Fruit fly (Drosophila melanogaster) whole organism, embryonic: Measurements from ENCODE around the gene CG31807.

Experiments used
- Ada2b ChIP-seq: fragments of 200-800 bp; sonication (Bioruptor generic); IDR thresholded peaks from 2 replicates; pipeline ENCODE4 v1.3.6; 2022; ENCODE audit warnings: missing biosample characterization, missing genetic modification characterization
- CG10147 ChIP-seq: fragments of 200-800 bp; sonication (Bioruptor generic); optimal IDR thresholded peaks from 2 replicates; lab custom pipeline; 2019; ENCODE audit warnings: missing biosample characterization, mild to moderate bottlenecking, missing genetic modification characterization, moderate library complexity
- CG10209 ChIP-seq: fragments of 200-800 bp; sonication (Bioruptor generic); optimal IDR thresholded peaks from 3 replicates; lab custom pipeline; 2017; ENCODE audit warnings: missing biosample characterization, mild to moderate bottlenecking, missing genetic modification characterization, missing genetic modification reagents
- CG10267 ChIP-seq: fragments of 200-800 bp; sonication (Bioruptor generic); optimal IDR thresholded peaks from 2 replicates; lab custom pipeline; 2018; ENCODE audit warnings: missing biosample characterization, mild to moderate bottlenecking, missing genetic modification characterization, moderate library complexity
- CG10543 ChIP-seq: fragments of 200-800 bp; sonication (Bioruptor generic); optimal IDR thresholded peaks from 3 replicates; lab custom pipeline; 2017; ENCODE audit warnings: missing biosample characterization, mild to moderate bottlenecking, missing genetic modification characterization, moderate library complexity
- CG12299 ChIP-seq: fragments of 200-800 bp; sonication (Bioruptor generic); optimal IDR thresholded peaks from 2 replicates; lab custom pipeline; 2018; ENCODE audit warnings: missing biosample characterization, mild to moderate bottlenecking, missing genetic modification characterization
- CG13296 ChIP-seq: fragments of 200-800 bp; sonication (Bioruptor generic); optimal IDR thresholded peaks from 3 replicates; lab custom pipeline; 2018; ENCODE audit warnings: missing biosample characterization, mild to moderate bottlenecking, missing genetic modification characterization
- CG13424 ChIP-seq: fragments of 200-800 bp; sonication (Bioruptor generic); optimal IDR thresholded peaks from 2 replicates; lab custom pipeline; 2019; ENCODE audit warnings: missing biosample characterization, mild to moderate bottlenecking, missing genetic modification characterization, moderate library complexity
- CG13775 ChIP-seq: fragments of 200-800 bp; sonication (Bioruptor generic); optimal IDR thresholded peaks from 3 replicates; lab custom pipeline; 2017; ENCODE audit warnings: missing biosample characterization, mild to moderate bottlenecking, missing genetic modification characterization
- CG14860 ChIP-seq: fragments of 200-800 bp; sonication (Bioruptor generic); IDR thresholded peaks from 3 replicates; pipeline ENCODE4 v1.3.6; 2022; ENCODE audit warnings: missing biosample characterization, missing genetic modification characterization; ENCODE audit not compliant: partially characterized antibody
- CG17359 ChIP-seq: fragments of 200-800 bp; sonication (Bioruptor generic); optimal IDR thresholded peaks from 3 replicates; lab custom pipeline; 2018; ENCODE audit warnings: missing biosample characterization, mild to moderate bottlenecking, missing genetic modification characterization, moderate library complexity
- CG18619 ChIP-seq: fragments of 200-800 bp; sonication (Bioruptor generic); optimal IDR thresholded peaks from 3 replicates; lab custom pipeline; 2017; ENCODE audit warnings: missing biosample characterization, mild to moderate bottlenecking, missing genetic modification characterization
- CG2116 ChIP-seq: fragments of 200-800 bp; sonication (Bioruptor generic); optimal IDR thresholded peaks from 3 replicates; lab custom pipeline; 2018; ENCODE audit warnings: missing biosample characterization, mild to moderate bottlenecking, missing genetic modification characterization
- CG30403 ChIP-seq: fragments of 200-800 bp; sonication (Bioruptor generic); optimal IDR thresholded peaks from 3 replicates; lab custom pipeline; 2016; ENCODE audit warnings: missing biosample characterization, missing genetic modification characterization
- CG4707 ChIP-seq: fragments of 200-800 bp; sonication (Bioruptor generic); optimal IDR thresholded peaks from 2 replicates; lab custom pipeline; 2018; ENCODE audit warnings: missing biosample characterization, mild to moderate bottlenecking, missing genetic modification characterization, moderate library complexity
- CG4730 ChIP-seq: fragments of 200-800 bp; sonication (Bioruptor generic); IDR thresholded peaks from 2 replicates; pipeline ENCODE4 v1.3.6; 2022; ENCODE audit warnings: missing biosample characterization, missing genetic modification characterization
- CG6689 ChIP-seq: fragments of 200-800 bp; sonication (Bioruptor generic); IDR thresholded peaks from 2 replicates; pipeline ENCODE4 v1.3.6; 2022; ENCODE audit warnings: missing biosample characterization, missing genetic modification characterization
- CG6813 ChIP-seq: fragments of 200-800 bp; sonication (Bioruptor generic); optimal IDR thresholded peaks from 2 replicates; lab custom pipeline; 2017; ENCODE audit warnings: missing biosample characterization, missing genetic modification characterization, mild to moderate bottlenecking, moderate library complexity, missing genetic modification reagents
- CG7963 ChIP-seq: fragments of 200-800 bp; sonication (Bioruptor generic); IDR thresholded peaks from 3 replicates; pipeline ENCODE4 v1.3.6; 2022; ENCODE audit warnings: missing biosample characterization, missing genetic modification characterization; ENCODE audit not compliant: partially characterized antibody
- CG9727 ChIP-seq: fragments of 200-800 bp; sonication (Bioruptor generic); optimal IDR thresholded peaks from 3 replicates; lab custom pipeline; 2017; ENCODE audit warnings: missing biosample characterization, mild to moderate bottlenecking, missing genetic modification characterization
- Deaf1 ChIP-seq: fragments of 200-800 bp; optimal IDR thresholded peaks from 3 replicates; lab custom pipeline; 2019; ENCODE audit warnings: missing biosample characterization, mild to moderate bottlenecking, missing genetic modification characterization, moderate library complexity
- Dip3 ChIP-seq: fragments of 200-800 bp; sonication (Bioruptor generic); optimal IDR thresholded peaks from 3 replicates; lab custom pipeline; 2016; ENCODE audit warnings: missing biosample characterization, missing genetic modification characterization
- Drgx ChIP-seq: fragments of 200-800 bp; sonication (Bioruptor generic); IDR thresholded peaks from 2 replicates; pipeline ENCODE4 v1.3.6; 2022; ENCODE audit warnings: missing biosample characterization, missing genetic modification characterization
- Fer1 ChIP-seq: fragments of 200-800 bp; sonication (Bioruptor generic); optimal IDR thresholded peaks from 2 replicates; lab custom pipeline; 2017; ENCODE audit warnings: missing biosample characterization, mild to moderate bottlenecking, missing genetic modification characterization
- HHEX ChIP-seq: fragments of 200-800 bp; sonication (Bioruptor generic); optimal IDR thresholded peaks from 3 replicates; lab custom pipeline; 2017; ENCODE audit warnings: missing biosample characterization, mild to moderate bottlenecking, missing genetic modification characterization, missing genetic modification reagents
- Hmr ChIP-seq: fragments of 200-800 bp; sonication (Bioruptor generic); optimal IDR thresholded peaks from 3 replicates; lab custom pipeline; 2017; ENCODE audit warnings: mild to moderate bottlenecking, missing biosample characterization, missing genetic modification reagents, missing genetic modification characterization
- Hr3 ChIP-seq: fragments of 200-800 bp; sonication (Bioruptor generic); optimal IDR thresholded peaks from 3 replicates; lab custom pipeline; 2016; ENCODE audit warnings: missing biosample characterization, missing genetic modification characterization
- Meics ChIP-seq: fragments of 200-800 bp; sonication (Bioruptor generic); optimal IDR thresholded peaks from 2 replicates; lab custom pipeline; 2017; ENCODE audit warnings: missing biosample characterization, mild to moderate bottlenecking, missing genetic modification characterization
- Nf-YC ChIP-seq: fragments of 200-800 bp; optimal IDR thresholded peaks from 3 replicates; lab custom pipeline; 2019; ENCODE audit warnings: missing biosample characterization, mild to moderate bottlenecking, missing genetic modification characterization, moderate library complexity
- Ptx1 ChIP-seq: fragments of 200-800 bp; sonication (Bioruptor generic); IDR thresholded peaks from 2 replicates; pipeline ENCODE4 v1.3.6; 2022; ENCODE audit warnings: missing biosample characterization, missing genetic modification characterization
- Six4 ChIP-seq: fragments of 200-800 bp; sonication (Bioruptor generic); optimal IDR thresholded peaks from 2 replicates; lab custom pipeline; 2016; ENCODE audit warnings: missing biosample characterization, missing genetic modification characterization
- caup ChIP-seq: fragments of 200-800 bp; sonication (Bioruptor generic); optimal IDR thresholded peaks from 3 replicates; lab custom pipeline; 2017; ENCODE audit warnings: missing biosample characterization, mild to moderate bottlenecking, missing genetic modification characterization, moderate library complexity; ENCODE audit not compliant: severe bottlenecking
- crol ChIP-seq: fragments of 200-800 bp; sonication (Bioruptor generic); IDR thresholded peaks from 2 replicates; pipeline ENCODE4 v1.3.6; 2022; ENCODE audit warnings: missing biosample characterization, missing genetic modification characterization
- en ChIP-seq: fragments of 200-800 bp; sonication (Bioruptor generic); optimal IDR thresholded peaks from 2 replicates; lab custom pipeline; 2016; ENCODE audit warnings: missing biosample characterization, missing genetic modification characterization
- eve ChIP-seq, 2 experiments: fragments of >200 bp; optimal IDR thresholded peaks; 2 replicates each; lab custom pipeline; 2017; ENCODE audit warnings: missing biosample characterization in 2 of 2, missing genetic modification characterization in 2 of 2
- gem ChIP-seq: fragments of 200-800 bp; sonication (Bioruptor generic); optimal IDR thresholded peaks from 2 replicates; lab custom pipeline; 2019; ENCODE audit warnings: missing biosample characterization, mild to moderate bottlenecking, missing genetic modification characterization, moderate library complexity
- gsb-n ChIP-seq: fragments of 200-800 bp; sonication (Bioruptor generic); optimal IDR thresholded peaks from 3 replicates; lab custom pipeline; 2018; ENCODE audit warnings: missing biosample characterization, mild to moderate bottlenecking, missing genetic modification characterization
- lmd ChIP-seq: fragments of 200-800 bp; sonication (Bioruptor generic); IDR thresholded peaks from 2 replicates; pipeline ENCODE4 v1.3.6; 2022; ENCODE audit warnings: missing biosample characterization, missing genetic modification characterization
- org-1 ChIP-seq: fragments of 200-800 bp; sonication (Bioruptor generic); optimal IDR thresholded peaks from 2 replicates; lab custom pipeline; 2017; ENCODE audit warnings: missing biosample characterization, missing genetic modification characterization
- row ChIP-seq: fragments of 200-800 bp; sonication (Bioruptor generic); IDR thresholded peaks from 3 replicates; pipeline ENCODE4 v1.3.6; 2022; ENCODE audit warnings: missing biosample characterization, missing genetic modification characterization
- scrt ChIP-seq: fragments of 200-800 bp; sonication (Bioruptor generic); optimal IDR thresholded peaks from 2 replicates; lab custom pipeline; 2018; ENCODE audit warnings: missing biosample characterization, mild to moderate bottlenecking, missing genetic modification characterization, moderate library complexity
- trem ChIP-seq: fragments of 200-800 bp; optimal IDR thresholded peaks from 3 replicates; lab custom pipeline; 2019; ENCODE audit warnings: missing biosample characterization, mild to moderate bottlenecking, missing genetic modification characterization, moderate library complexity
- trh ChIP-seq: fragments of 200-800 bp; sonication (Bioruptor generic); optimal IDR thresholded peaks from 2 replicates; lab custom pipeline; 2016; ENCODE audit warnings: missing biosample characterization, missing genetic modification characterization
- twi ChIP-seq: fragments of 200-800 bp; optimal IDR thresholded peaks from 2 replicates; lab custom pipeline; 2019; ENCODE audit warnings: missing biosample characterization, mild to moderate bottlenecking, missing genetic modification characterization, moderate library complexity
- unpg ChIP-seq: fragments of 200-800 bp; sonication (Bioruptor generic); optimal IDR thresholded peaks from 3 replicates; lab custom pipeline; 2018; ENCODE audit warnings: missing biosample characterization, mild to moderate bottlenecking, missing genetic modification characterization, moderate library complexity
- zen ChIP-seq: fragments of 200-800 bp; sonication (Bioruptor generic); optimal IDR thresholded peaks from 3 replicates; lab custom pipeline; 2018; ENCODE audit warnings: missing biosample characterization, mild to moderate bottlenecking, missing genetic modification characterization, moderate library complexity

CG31807 gene

DNA sequence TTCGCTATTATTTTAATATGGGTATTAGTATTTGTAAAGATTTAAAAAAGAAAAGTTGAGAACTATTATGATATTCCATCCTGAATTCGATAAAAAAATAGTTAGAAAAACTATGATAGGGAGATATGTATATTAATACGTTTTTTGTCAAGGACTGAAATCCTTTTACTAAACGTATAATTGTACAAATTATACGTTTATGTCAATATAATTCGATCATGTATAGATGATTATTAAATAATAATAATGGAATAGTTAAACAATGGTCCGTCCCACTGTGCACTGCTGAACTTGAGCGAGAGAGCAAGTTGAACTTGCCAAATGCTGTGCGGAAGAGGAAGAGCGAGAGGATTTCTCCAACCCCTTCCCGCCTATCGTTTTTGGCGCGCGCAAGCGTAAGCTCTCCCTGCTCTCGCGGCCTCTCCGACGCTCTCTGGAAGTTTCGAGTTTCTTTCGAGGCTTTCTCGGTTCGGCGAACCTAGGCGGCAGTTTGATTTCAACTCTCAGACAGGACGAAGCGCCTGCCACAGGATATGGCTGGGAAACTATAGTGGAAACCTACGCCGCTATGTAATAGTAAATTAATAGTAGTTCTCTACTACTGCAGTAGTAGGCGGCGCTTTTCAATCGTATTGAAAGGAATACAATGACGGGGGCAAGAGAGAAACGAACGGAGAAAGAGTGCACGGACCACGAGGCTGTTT lies 1.3 kb upstream of the CG31807 start (continued):
- TF ChIP-seq CG6813 (GFP tag; lab: Kevin White, UChicago) (peak; percentile 62), CG10147 (GFP tag; lab: Kevin White, UChicago) (peak; percentile 70), twi (tag; lab: Kevin White, UChicago) (peak; percentile 15), CG10209 (GFP tag; lab: Kevin White, UChicago) (peak; percentile 47), Deaf1 (tag; lab: Kevin White, UChicago) (peak; percentile 63), trem (peak; percentile 49), caup (GFP tag; lab: Kevin White, UChicago) (peak; percentile 44), CG14860 (GFP tag; lab: Robert Waterston, UW) (no peak), lmd (GFP tag; lab: Robert Waterston, UW) (peak; percentile 52), Nf-YC (tag; lab: Kevin White, UChicago) (peak; percentile 56), CG6689 (GFP tag; lab: Robert Waterston, UW) (peak; percentile 30; the same call in 1 of the 2 replicates), org-1 (GFP tag; lab: Kevin White, UChicago) (peak; percentile 54), CG13775 (peak; percentile 23), crol (GFP tag; lab: Robert Waterston, UW) (peak; percentile 72), eve (GFP tag; optimal IDR thresholded peaks at IDR 0.05; lab: Kevin White, UChicago) (peak in 1 of 2 experiments; percentile 71), CG4730 (GFP tag; lab: Robert Waterston, UW) (no peak), CG12299 (tag; lab: Kevin White, UChicago) (peak; percentile 64), row (GFP tag; lab: Robert Waterston, UW) (no peak; the same call in 2 of the 3 replicates), CG13424 (tag; lab: Kevin White, UChicago) (peak; percentile 86), Meics (GFP tag; lab: Kevin White, UChicago) (peak; percentile 69), CG13296 (GFP tag; lab: Kevin White, UChicago) (peak; percentile 68), Hmr (GFP tag; lab: Kevin White, UChicago) (peak; percentile 78), CG18619 (GFP tag; lab: Kevin White, UChicago) (peak; percentile 60), CG17359 (tag; lab: Kevin White, UChicago) (peak; percentile 33), CG4707 (peak; percentile 65), CG7963 (GFP tag; lab: Robert Waterston, UW) (no peak), CG10267 (peak; percentile 64), CG10543 (GFP tag; lab: Kevin White, UChicago) (peak; percentile 40), Hr3 (GFP tag; lab: Kevin White, UChicago) (peak; percentile 58), trh (peak; percentile 20), en (GFP tag; lab: Kevin White, UChicago) (no peak), Ada2b (GFP tag; lab: Robert Waterston, UW) (peak; percentile 44), CG30403 (GFP tag; lab: Kevin White, UChicago) (peak; percentile 69), Dip3 (GFP tag; lab: Kevin White, UChicago) (no peak), Drgx (peak; percentile 26), Fer1 (GFP tag; lab: Kevin White, UChicago) (peak; percentile 77), gem (tag; lab: Kevin White, UChicago) (peak; percentile 87), CG9727 (GFP tag; lab: Kevin White, UChicago) (peak; percentile 47), scrt (GFP tag; lab: Kevin White, UChicago) (peak; percentile 15), Six4 (GFP tag; lab: Kevin White, UChicago) (peak; percentile 33), HHEX (GFP tag; lab: Kevin White, UChicago) (peak; percentile 59), zen (tag; lab: Kevin White, UChicago) (peak; percentile 1), CG2116 (GFP tag; lab: Kevin White, UChicago) (peak; percentile 2), unpg (GFP tag; lab: Kevin White, UChicago) (peak; percentile 63), gsb-n (tag; lab: Kevin White, UChicago) (peak; percentile 49), Ptx1 (GFP tag; lab: Robert Waterston, UW) (peak; percentile 22; the same call in 1 of the 2 replicates)
